Fruit fly (Drosophila melanogaster) whole organism, embryonic: ENCODE results near the gene Tfb4.
A peak's percentile ranks its signal among the peaks of the same experiment; 100 is the strongest.

Experiments used
- ATbp ChIP-seq: fragments of 200-800 bp; sonication (Bioruptor generic); optimal IDR thresholded peaks from 2 replicates; lab custom pipeline; 2017; ENCODE audit warnings: missing biosample characterization, mild to moderate bottlenecking, missing genetic modification characterization, missing genetic modification reagents
- Atf-2 ChIP-seq: fragments of 200-800 bp; sonication (Bioruptor generic); optimal IDR thresholded peaks from 2 replicates; lab custom pipeline; 2016; ENCODE audit warnings: missing biosample characterization, missing genetic modification characterization
- Atf3 ChIP-seq: fragments of 200-800 bp; sonication (Bioruptor generic); optimal IDR thresholded peaks from 3 replicates; lab custom pipeline; 2016; ENCODE audit warnings: missing biosample characterization, missing genetic modification characterization
- CG10267 ChIP-seq: fragments of 200-800 bp; sonication (Bioruptor generic); optimal IDR thresholded peaks from 2 replicates; lab custom pipeline; 2018; ENCODE audit warnings: missing biosample characterization, mild to moderate bottlenecking, missing genetic modification characterization, moderate library complexity
- CG11723 ChIP-seq: fragments of 200-800 bp; sonication (Bioruptor generic); optimal IDR thresholded peaks from 2 replicates; lab custom pipeline; 2017; ENCODE audit warnings: missing biosample characterization, mild to moderate bottlenecking, missing genetic modification characterization
- CG12942 ChIP-seq: fragments of 200-800 bp; sonication (Bioruptor generic); optimal IDR thresholded peaks from 3 replicates; lab custom pipeline; 2016; ENCODE audit warnings: missing biosample characterization, missing genetic modification characterization
- CG13287 ChIP-seq: fragments of 200-800 bp; sonication (Bioruptor generic); IDR thresholded peaks from 2 replicates; pipeline ENCODE4 v1.3.6; 2022; ENCODE audit warnings: missing biosample characterization, missing genetic modification characterization; ENCODE audit not compliant: partially characterized antibody
- CG13296 ChIP-seq: fragments of 200-800 bp; sonication (Bioruptor generic); optimal IDR thresholded peaks from 3 replicates; lab custom pipeline; 2018; ENCODE audit warnings: missing biosample characterization, mild to moderate bottlenecking, missing genetic modification characterization
- CG16863 ChIP-seq: fragments of 200-800 bp; sonication (Bioruptor generic); optimal IDR thresholded peaks from 3 replicates; lab custom pipeline; 2016; ENCODE audit warnings: missing biosample characterization, missing genetic modification characterization
- CG33557 ChIP-seq: fragments of 200-800 bp; sonication (Bioruptor generic); optimal IDR thresholded peaks from 2 replicates; lab custom pipeline; 2019; ENCODE audit warnings: missing biosample characterization, mild to moderate bottlenecking, missing genetic modification characterization, moderate library complexity
- CG34376 ChIP-seq: fragments of 200-800 bp; sonication (Bioruptor generic); optimal IDR thresholded peaks from 2 replicates; lab custom pipeline; 2018; ENCODE audit warnings: missing biosample characterization, mild to moderate bottlenecking, missing genetic modification characterization
- CG4282 ChIP-seq: fragments of 200-800 bp; sonication (Bioruptor generic); optimal IDR thresholded peaks from 2 replicates; lab custom pipeline; 2016; ENCODE audit warnings: missing biosample characterization, missing genetic modification characterization
- CG4360 ChIP-seq: fragments of 200-800 bp; sonication (Bioruptor generic); IDR thresholded peaks from 2 replicates; pipeline ENCODE4 v1.3.6; 2022; ENCODE audit warnings: missing biosample characterization, missing genetic modification characterization
- CG5245 ChIP-seq: fragments of 200-800 bp; sonication (Bioruptor generic); optimal IDR thresholded peaks from 3 replicates; lab custom pipeline; 2016; ENCODE audit warnings: missing biosample characterization, missing genetic modification characterization
- CG7372 ChIP-seq: fragments of 200-800 bp; sonication (Bioruptor generic); IDR thresholded peaks from 2 replicates; pipeline ENCODE4 v1.3.6; 2022; ENCODE audit warnings: missing biosample characterization, missing genetic modification characterization
- CG7556 ChIP-seq: fragments of 200-800 bp; sonication (Bioruptor generic); optimal IDR thresholded peaks from 2 replicates; lab custom pipeline; 2017; ENCODE audit warnings: missing biosample characterization, mild to moderate bottlenecking, missing genetic modification characterization
- CG8944 ChIP-seq: fragments of 200-800 bp; sonication (Bioruptor generic); optimal IDR thresholded peaks from 3 replicates; lab custom pipeline; 2016; ENCODE audit warnings: missing biosample characterization, missing genetic modification characterization
- CG9727 ChIP-seq: fragments of 200-800 bp; sonication (Bioruptor generic); optimal IDR thresholded peaks from 3 replicates; lab custom pipeline; 2017; ENCODE audit warnings: missing biosample characterization, mild to moderate bottlenecking, missing genetic modification characterization
- Camta ChIP-seq: fragments of 200-800 bp; sonication (Bioruptor generic); optimal IDR thresholded peaks from 2 replicates; lab custom pipeline; 2016; ENCODE audit warnings: missing biosample characterization, missing genetic modification characterization
- Deaf1 ChIP-seq: fragments of 200-800 bp; optimal IDR thresholded peaks from 3 replicates; lab custom pipeline; 2019; ENCODE audit warnings: missing biosample characterization, mild to moderate bottlenecking, missing genetic modification characterization, moderate library complexity
- Doc3 ChIP-seq: fragments of 200-800 bp; sonication (Bioruptor generic); IDR thresholded peaks from 3 replicates; pipeline ENCODE4 v1.3.6; 2022; ENCODE audit warnings: missing biosample characterization, missing genetic modification characterization; ENCODE audit not compliant: partially characterized antibody
- HHEX ChIP-seq: fragments of 200-800 bp; sonication (Bioruptor generic); optimal IDR thresholded peaks from 3 replicates; lab custom pipeline; 2017; ENCODE audit warnings: missing biosample characterization, mild to moderate bottlenecking, missing genetic modification characterization, missing genetic modification reagents
- HmgZ ChIP-seq: fragments of 200-800 bp; sonication (Bioruptor generic); optimal IDR thresholded peaks from 2 replicates; lab custom pipeline; 2018; ENCODE audit warnings: missing biosample characterization, mild to moderate bottlenecking, missing genetic modification characterization
- Hr39 ChIP-seq: fragments of >200 bp; optimal IDR thresholded peaks from 2 replicates; lab custom pipeline; 2017
- Lim3 ChIP-seq: fragments of 200-800 bp; sonication (Bioruptor generic); IDR thresholded peaks from 2 replicates; pipeline ENCODE4 v1.3.6; 2022; ENCODE audit warnings: missing biosample characterization, missing genetic modification characterization
- Max ChIP-seq: fragments of 200-800 bp; sonication (Bioruptor generic); optimal IDR thresholded peaks from 2 replicates; lab custom pipeline; 2016; ENCODE audit warnings: missing biosample characterization, mild to moderate bottlenecking, missing genetic modification characterization
- Oaz ChIP-seq: fragments of 200-800 bp; sonication (Bioruptor generic); IDR thresholded peaks from 2 replicates; pipeline ENCODE4 v1.3.6; 2022; ENCODE audit warnings: missing biosample characterization, missing genetic modification characterization
- Oli ChIP-seq: fragments of 200-800 bp; sonication (Bioruptor generic); optimal IDR thresholded peaks from 2 replicates; lab custom pipeline; 2018; ENCODE audit warnings: missing biosample characterization, mild to moderate bottlenecking, missing genetic modification characterization, moderate library complexity
- Ptx1 ChIP-seq: fragments of 200-800 bp; sonication (Bioruptor generic); IDR thresholded peaks from 2 replicates; pipeline ENCODE4 v1.3.6; 2022; ENCODE audit warnings: missing biosample characterization, missing genetic modification characterization
- Scr ChIP-seq: fragments of 200-800 bp; sonication (Bioruptor generic); IDR thresholded peaks from 2 replicates; pipeline ENCODE4 v1.3.6; 2022; ENCODE audit warnings: missing biosample characterization, missing genetic modification characterization; ENCODE audit not compliant: partially characterized antibody
- Six4 ChIP-seq: fragments of 200-800 bp; sonication (Bioruptor generic); optimal IDR thresholded peaks from 2 replicates; lab custom pipeline; 2016; ENCODE audit warnings: missing biosample characterization, missing genetic modification characterization
- cg ChIP-seq: fragments of 200-800 bp; sonication (Bioruptor generic); optimal IDR thresholded peaks from 3 replicates; lab custom pipeline; 2019; ENCODE audit warnings: missing biosample characterization, mild to moderate bottlenecking, missing genetic modification characterization, moderate library complexity
- ci ChIP-seq: fragments of 200-800 bp; sonication (Bioruptor generic); IDR thresholded peaks from 3 replicates; pipeline ENCODE4 v1.3.6; 2022; ENCODE audit warnings: missing biosample characterization, missing genetic modification characterization
- crp ChIP-seq, 2 experiments: fragments of 200-800 bp; sonication (Bioruptor generic); optimal IDR thresholded peaks; 2 replicates in 1 of 2; 3 replicates in 1 of 2; lab custom pipeline; 2017; ENCODE audit warnings: missing biosample characterization in 2 of 2, missing genetic modification characterization in 2 of 2, mild to moderate bottlenecking in 1 of 2, moderate library complexity in 1 of 2
- danr ChIP-seq: fragments of 200-800 bp; sonication (Bioruptor generic); IDR thresholded peaks from 2 replicates; pipeline ENCODE4 v1.3.6; 2022; ENCODE audit warnings: missing biosample characterization, missing genetic modification characterization
- fd64A ChIP-seq: fragments of 200-800 bp; sonication (Bioruptor generic); optimal IDR thresholded peaks from 3 replicates; lab custom pipeline; 2018; ENCODE audit warnings: missing biosample characterization, mild to moderate bottlenecking, missing genetic modification characterization
- fd96Cb ChIP-seq: fragments of 200-800 bp; sonication (Bioruptor generic); optimal IDR thresholded peaks from 2 replicates; lab custom pipeline; 2018; ENCODE audit warnings: missing biosample characterization, mild to moderate bottlenecking, missing genetic modification characterization, moderate library complexity
- gem ChIP-seq: fragments of 200-800 bp; sonication (Bioruptor generic); optimal IDR thresholded peaks from 2 replicates; lab custom pipeline; 2019; ENCODE audit warnings: missing biosample characterization, mild to moderate bottlenecking, missing genetic modification characterization, moderate library complexity
- grn ChIP-seq: fragments of 200-800 bp; sonication (Bioruptor generic); optimal IDR thresholded peaks from 3 replicates; lab custom pipeline; 2017; ENCODE audit warnings: missing biosample characterization, missing genetic modification characterization
- hbn ChIP-seq: fragments of 200-800 bp; sonication (Bioruptor generic); IDR thresholded peaks from 2 replicates; pipeline ENCODE4 v1.3.6; 2022; ENCODE audit warnings: missing biosample characterization, missing genetic modification characterization; ENCODE audit not compliant: partially characterized antibody
- hth ChIP-seq: fragments of >200 bp; optimal IDR thresholded peaks from 2 replicates; lab custom pipeline; 2017; ENCODE audit warnings: inconsistent platforms
- insv ChIP-seq, 2 experiments: fragments of 200-800 bp; sonication (Bioruptor generic); optimal IDR thresholded peaks; 3 replicates each; lab custom pipeline; 2016 to 2018; ENCODE audit warnings: missing biosample characterization in 2 of 2, missing genetic modification characterization in 2 of 2
- lab ChIP-seq: fragments of 200-800 bp; sonication (Bioruptor generic); optimal IDR thresholded peaks from 3 replicates; lab custom pipeline; 2017; ENCODE audit warnings: missing biosample characterization, missing genetic modification characterization, mild to moderate bottlenecking, moderate library complexity, missing genetic modification reagents
- luna ChIP-seq: fragments of 200-800 bp; sonication (Bioruptor generic); optimal IDR thresholded peaks from 2 replicates; lab custom pipeline; 2016; ENCODE audit warnings: missing biosample characterization, missing genetic modification characterization
- phol ChIP-seq: fragments of 200-800 bp; sonication (Bioruptor generic); optimal IDR thresholded peaks from 3 replicates; lab custom pipeline; 2018; ENCODE audit warnings: missing biosample characterization, mild to moderate bottlenecking, missing genetic modification characterization, moderate library complexity
- slbo ChIP-seq: fragments of 200-800 bp; sonication (Bioruptor generic); IDR thresholded peaks from 2 replicates; pipeline ENCODE4 v1.3.6; 2022; ENCODE audit warnings: missing biosample characterization, missing genetic modification characterization
- so ChIP-seq: fragments of 200-800 bp; sonication (Bioruptor generic); IDR thresholded peaks from 3 replicates; pipeline ENCODE4 v1.3.6; 2022; ENCODE audit warnings: missing biosample characterization, missing genetic modification characterization
- sug ChIP-seq: fragments of 200-800 bp; optimal IDR thresholded peaks from 2 replicates; lab custom pipeline; 2019; ENCODE audit warnings: missing biosample characterization, mild to moderate bottlenecking, missing genetic modification characterization, moderate library complexity
- tup ChIP-seq: fragments of 200-800 bp; sonication (Bioruptor generic); optimal IDR thresholded peaks from 2 replicates; lab custom pipeline; 2016; ENCODE audit warnings: missing biosample characterization, mild to moderate bottlenecking, missing genetic modification characterization, moderate library complexity
- wdn ChIP-seq: fragments of 200-800 bp; sonication (Bioruptor generic); IDR thresholded peaks from 2 replicates; pipeline ENCODE4 v1.3.6; 2022; ENCODE audit warnings: missing biosample characterization, missing genetic modification characterization
- z ChIP-seq: fragments of 200-800 bp; sonication (Bioruptor generic); IDR thresholded peaks from 3 replicates; pipeline ENCODE4 v1.3.6; 2022; ENCODE audit warnings: missing biosample characterization, missing genetic modification characterization

Tfb4 gene

DNA sequence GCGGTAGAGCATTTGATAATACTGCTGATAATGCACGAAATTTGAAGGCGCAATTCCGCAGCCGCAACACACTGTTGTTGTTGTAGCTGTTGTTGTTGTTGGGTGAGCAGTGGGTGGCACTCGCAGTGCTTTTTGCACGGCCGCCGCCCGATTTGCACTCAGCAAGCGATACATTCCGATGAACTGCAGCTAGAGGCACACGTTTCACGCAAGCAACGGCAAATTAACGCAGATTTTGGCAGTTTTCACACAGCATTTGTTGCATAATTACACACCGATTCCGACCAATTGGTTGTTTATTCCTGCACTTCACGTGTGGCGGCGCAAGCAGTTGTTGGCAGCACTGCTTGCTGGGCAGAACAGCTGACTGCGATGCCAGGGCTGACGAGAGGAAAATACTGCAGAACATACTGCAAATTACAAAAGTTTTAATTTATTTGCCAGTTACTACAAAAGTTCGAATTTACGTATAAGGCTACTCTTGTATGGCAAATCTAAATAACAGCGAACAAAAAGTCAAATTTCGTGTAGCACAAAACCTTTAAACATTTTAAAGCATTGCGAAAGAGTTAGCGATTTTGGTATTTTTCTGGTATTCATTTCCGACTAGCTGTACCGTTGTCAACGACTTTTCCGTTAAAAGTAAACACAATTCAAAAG, 42.3 kb downstream of the Tfb4 start, which contains the start of the genes PolrMT and CG14339 (continued):
- TF ChIP-seq HmgZ (tag; lab: Kevin White, UChicago) (peak; percentile 78), phol (peak; percentile 38), Hr39 (no peak), fd64A (GFP tag; lab: Kevin White, UChicago) (no peak), Oli (tag; lab: Kevin White, UChicago) (no peak), Camta (GFP tag; lab: Kevin White, UChicago) (no peak), ci (GFP tag; lab: Robert Waterston, UW) (0 out of 3 replicates have a peak, but pooled peaks have one; percentile 15), CG7372 (GFP tag; lab: Robert Waterston, UW) (no peak; the same call in 1 of the 2 replicates), CG11723 (GFP tag; lab: Kevin White, UChicago) (no peak), HHEX (no peak), Oaz (no peak), CG9727 (peak; percentile 32), lab (no peak), Max (GFP tag; lab: Kevin White, UChicago) (peak; percentile 85), CG13287 (GFP tag; lab: Robert Waterston, UW) (peak; percentile 49; the same call in 1 of the 2 replicates), gem (tag; lab: Kevin White, UChicago) (no peak), luna (GFP tag; lab: Kevin White, UChicago) (peak; percentile 48), Lim3 (GFP tag; lab: Robert Waterston, UW) (no peak), danr (GFP tag; lab: Robert Waterston, UW) (no peak), z (no peak), Deaf1 (no peak), Doc3 (GFP tag; lab: Robert Waterston, UW) (no peak), CG8944 (peak; percentile 52), Ptx1 (no peak), tup (GFP tag; lab: Kevin White, UChicago) (no peak), hth (no peak), CG5245 (GFP tag; lab: Kevin White, UChicago) (no peak), CG10267 (tag; lab: Kevin White, UChicago) (peak; percentile 43), slbo (GFP tag; lab: Robert Waterston, UW) (peak; percentile 64), Scr (GFP tag; lab: Robert Waterston, UW) (no peak), grn (GFP tag; lab: Kevin White, UChicago) (no peak), insv (GFP tag; optimal IDR thresholded peaks at IDR 0.05; lab: Kevin White, UChicago) (no peak), CG33557 (GFP tag; lab: Kevin White, UChicago) (peak; percentile 4), Atf-2 (no peak), CG13296 (GFP tag; lab: Kevin White, UChicago) (no peak), Atf3 (GFP tag; lab: Kevin White, UChicago) (no peak), fd96Cb (no peak), CG16863 (no peak), cg (no peak), CG4282 (no peak), crp (GFP tag; optimal IDR thresholded peaks at IDR 0.05; lab: Kevin White, UChicago) (peak; percentile 96 to 99), hbn (GFP tag; lab: Robert Waterston, UW) (no peak), CG34376 (GFP tag; lab: Kevin White, UChicago) (peak; percentile 10), CG4360 (GFP tag; lab: Robert Waterston, UW) (peak; percentile 97), CG12942 (peak; percentile 15), Six4 (no peak), so (no peak), wdn (GFP tag; lab: Robert Waterston, UW) (no peak), ATbp (no peak), sug (peak; percentile 83), CG7556 (GFP tag; lab: Kevin White, UChicago) (no peak)
